Fruit fly (Drosophila melanogaster) whole organism, embryonic: ENCODE results near the gene Kat60.
A peak's percentile ranks its signal among the peaks of the same experiment; 100 is the strongest.

Source experiments
- Atf-2 ChIP-seq: fragments of 200-800 bp; sonication (Bioruptor generic); optimal IDR thresholded peaks from 2 replicates; lab custom pipeline; 2016; ENCODE audit warnings: missing biosample characterization, missing genetic modification characterization
- Atf3 ChIP-seq: fragments of 200-800 bp; sonication (Bioruptor generic); optimal IDR thresholded peaks from 3 replicates; lab custom pipeline; 2016; ENCODE audit warnings: missing biosample characterization, missing genetic modification characterization
- C15 ChIP-seq: fragments of 200-800 bp; sonication (Bioruptor generic); IDR thresholded peaks from 3 replicates; pipeline ENCODE4 v1.3.6; 2022; ENCODE audit warnings: missing biosample characterization, missing genetic modification characterization
- CG12744 ChIP-seq: fragments of 200-800 bp; sonication (Bioruptor generic); optimal IDR thresholded peaks from 2 replicates; lab custom pipeline; 2016; ENCODE audit warnings: missing biosample characterization, missing genetic modification characterization
- CG1647 ChIP-seq: fragments of 200-800 bp; sonication (Bioruptor generic); optimal IDR thresholded peaks from 3 replicates; lab custom pipeline; 2016; ENCODE audit warnings: missing biosample characterization, missing genetic modification characterization
- CG17568 ChIP-seq: fragments of 200-800 bp; sonication (Bioruptor generic); optimal IDR thresholded peaks from 2 replicates; lab custom pipeline; 2018; ENCODE audit warnings: missing biosample characterization, mild to moderate bottlenecking, missing genetic modification characterization, moderate library complexity
- CG1832 ChIP-seq: fragments of 200-800 bp; sonication (Bioruptor generic); optimal IDR thresholded peaks from 2 replicates; lab custom pipeline; 2017; ENCODE audit warnings: missing biosample characterization, mild to moderate bottlenecking, missing genetic modification characterization, inconsistent platforms
- CG2120 ChIP-seq: fragments of 200-800 bp; sonication (Bioruptor generic); optimal IDR thresholded peaks from 3 replicates; lab custom pipeline; 2016; ENCODE audit warnings: missing biosample characterization, missing genetic modification characterization
- CG3281 ChIP-seq: fragments of 200-800 bp; sonication (Bioruptor generic); optimal IDR thresholded peaks from 3 replicates; lab custom pipeline; 2017; ENCODE audit warnings: missing biosample characterization, mild to moderate bottlenecking, missing genetic modification characterization
- CG4404 ChIP-seq: fragments of 200-800 bp; sonication (Bioruptor generic); IDR thresholded peaks from 2 replicates; pipeline ENCODE4 v1.3.6; 2022; ENCODE audit warnings: missing biosample characterization, missing genetic modification characterization
- CG6654 ChIP-seq: fragments of 200-800 bp; sonication (Bioruptor generic); optimal IDR thresholded peaks from 2 replicates; lab custom pipeline; 2017; ENCODE audit warnings: missing biosample characterization, mild to moderate bottlenecking, missing genetic modification characterization
- CG7372 ChIP-seq: fragments of 200-800 bp; sonication (Bioruptor generic); IDR thresholded peaks from 2 replicates; pipeline ENCODE4 v1.3.6; 2022; ENCODE audit warnings: missing biosample characterization, missing genetic modification characterization
- CG8388 ChIP-seq: fragments of 200-800 bp; sonication (Bioruptor generic); optimal IDR thresholded peaks from 2 replicates; lab custom pipeline; 2019; ENCODE audit warnings: missing biosample characterization, mild to moderate bottlenecking, missing genetic modification characterization, moderate library complexity
- CG8944 ChIP-seq: fragments of 200-800 bp; sonication (Bioruptor generic); optimal IDR thresholded peaks from 3 replicates; lab custom pipeline; 2016; ENCODE audit warnings: missing biosample characterization, missing genetic modification characterization
- CG9609 ChIP-seq: fragments of 200-800 bp; sonication (Bioruptor generic); optimal IDR thresholded peaks from 3 replicates; lab custom pipeline; 2016; ENCODE audit warnings: missing biosample characterization, missing genetic modification characterization
- CG9727 ChIP-seq: fragments of 200-800 bp; sonication (Bioruptor generic); optimal IDR thresholded peaks from 3 replicates; lab custom pipeline; 2017; ENCODE audit warnings: missing biosample characterization, mild to moderate bottlenecking, missing genetic modification characterization
- Dek ChIP-seq: fragments of 200-800 bp; sonication (Bioruptor generic); optimal IDR thresholded peaks from 3 replicates; lab custom pipeline; 2019; ENCODE audit warnings: missing biosample characterization, mild to moderate bottlenecking, missing genetic modification characterization, moderate library complexity
- Ets97D ChIP-seq: fragments of 200-800 bp; sonication (Bioruptor generic); optimal IDR thresholded peaks from 3 replicates; lab custom pipeline; 2016; ENCODE audit warnings: missing biosample characterization, missing genetic modification characterization
- Gsc ChIP-seq: fragments of 200-800 bp; sonication (Bioruptor generic); IDR thresholded peaks from 2 replicates; pipeline ENCODE4 v1.3.6; 2022; ENCODE audit warnings: missing biosample characterization, missing genetic modification characterization
- H2.0 ChIP-seq: fragments of 200-800 bp; sonication (Bioruptor generic); IDR thresholded peaks from 2 replicates; pipeline ENCODE4 v1.3.6; 2022; ENCODE audit warnings: missing biosample characterization, missing genetic modification characterization
- HLH3B ChIP-seq: fragments of 200-800 bp; sonication (Bioruptor generic); IDR thresholded peaks from 2 replicates; pipeline ENCODE4 v1.3.6; 2022; ENCODE audit warnings: missing biosample characterization, missing genetic modification characterization
- Hr78 ChIP-seq, 2 experiments: fragments of 200-800 bp in 1 of 2; fragments of >200 bp in 1 of 2; sonication (Bioruptor generic) in 1 of 2; optimal IDR thresholded peaks; 2 replicates each; lab custom pipeline; 2017 to 2019; ENCODE audit warnings: missing biosample characterization in 2 of 2, missing genetic modification characterization in 2 of 2, mild to moderate bottlenecking in 1 of 2, moderate library complexity in 1 of 2
- Med ChIP-seq: fragments of 200-800 bp; sonication (Bioruptor generic); peaks from one replicate; lab custom pipeline; 2016; ENCODE audit warnings: missing biosample characterization, missing genetic modification characterization, mild to moderate bottlenecking, inconsistent platforms, moderate library complexity
- Neu2 ChIP-seq: fragments of 200-800 bp; sonication (Bioruptor generic); optimal IDR thresholded peaks from 3 replicates; lab custom pipeline; 2016; ENCODE audit warnings: missing biosample characterization, missing genetic modification characterization, borderline replicate concordance
- Optix ChIP-seq: fragments of 200-800 bp; sonication (Bioruptor generic); IDR thresholded peaks from 3 replicates; pipeline ENCODE4 v1.3.6; 2022; ENCODE audit warnings: missing biosample characterization, missing genetic modification characterization
- Ptx1 ChIP-seq: fragments of 200-800 bp; sonication (Bioruptor generic); IDR thresholded peaks from 2 replicates; pipeline ENCODE4 v1.3.6; 2022; ENCODE audit warnings: missing biosample characterization, missing genetic modification characterization
- Ravus ChIP-seq: fragments of 200-800 bp; sonication (Bioruptor generic); IDR thresholded peaks from 2 replicates; pipeline ENCODE4 v1.3.6; 2022; ENCODE audit warnings: missing biosample characterization, missing genetic modification characterization
- Sox100B ChIP-seq: fragments of 200-800 bp; sonication (Bioruptor generic); optimal IDR thresholded peaks from 3 replicates; lab custom pipeline; 2018; ENCODE audit warnings: missing biosample characterization, mild to moderate bottlenecking, missing genetic modification characterization
- Xbp1 ChIP-seq: fragments of 200-800 bp; sonication (Bioruptor generic); optimal IDR thresholded peaks from 3 replicates; lab custom pipeline; 2016; ENCODE audit warnings: missing biosample characterization, mild to moderate bottlenecking, missing genetic modification characterization
- ase ChIP-seq: fragments of 200-800 bp; sonication (Bioruptor generic); IDR thresholded peaks from 3 replicates; pipeline ENCODE4 v1.3.6; 2022; ENCODE audit warnings: missing biosample characterization, missing genetic modification characterization
- bowl ChIP-seq: fragments of 200-800 bp; sonication (Bioruptor generic); IDR thresholded peaks from 2 replicates; pipeline ENCODE4 v1.3.6; 2022; ENCODE audit warnings: missing biosample characterization, missing genetic modification characterization
- chn ChIP-seq: fragments of 200-800 bp; sonication (Bioruptor generic); optimal IDR thresholded peaks from 2 replicates; lab custom pipeline; 2016; ENCODE audit warnings: missing biosample characterization, missing genetic modification characterization
- corto ChIP-seq: fragments of 200-800 bp; sonication (Bioruptor generic); optimal IDR thresholded peaks from 2 replicates; lab custom pipeline; 2016; ENCODE audit warnings: missing biosample characterization, mild to moderate bottlenecking, missing genetic modification characterization, moderate library complexity
- crc ChIP-seq: fragments of 200-800 bp; sonication (Bioruptor generic); optimal IDR thresholded peaks from 2 replicates; lab custom pipeline; 2016; ENCODE audit warnings: missing biosample characterization, missing genetic modification characterization
- danr ChIP-seq: fragments of 200-800 bp; sonication (Bioruptor generic); IDR thresholded peaks from 2 replicates; pipeline ENCODE4 v1.3.6; 2022; ENCODE audit warnings: missing biosample characterization, missing genetic modification characterization
- dmrt99B ChIP-seq: fragments of 200-800 bp; sonication (Bioruptor generic); optimal IDR thresholded peaks from 2 replicates; lab custom pipeline; 2018; ENCODE audit warnings: missing biosample characterization, mild to moderate bottlenecking, missing genetic modification characterization, moderate library complexity
- exex ChIP-seq: fragments of 200-800 bp; sonication (Bioruptor generic); optimal IDR thresholded peaks from 4 replicates; lab custom pipeline; 2018; ENCODE audit warnings: missing biosample characterization, mild to moderate bottlenecking, missing genetic modification characterization, moderate library complexity
- eyg ChIP-seq: fragments of 200-800 bp; sonication (Bioruptor generic); optimal IDR thresholded peaks from 3 replicates; lab custom pipeline; 2016; ENCODE audit warnings: missing biosample characterization, missing genetic modification characterization
- fd96Cb ChIP-seq: fragments of 200-800 bp; sonication (Bioruptor generic); optimal IDR thresholded peaks from 2 replicates; lab custom pipeline; 2018; ENCODE audit warnings: missing biosample characterization, mild to moderate bottlenecking, missing genetic modification characterization, moderate library complexity
- grn ChIP-seq: fragments of 200-800 bp; sonication (Bioruptor generic); optimal IDR thresholded peaks from 3 replicates; lab custom pipeline; 2017; ENCODE audit warnings: missing biosample characterization, missing genetic modification characterization
- h ChIP-seq: fragments of >200 bp; optimal IDR thresholded peaks from 2 replicates; lab custom pipeline; 2017
- ham ChIP-seq: fragments of 200-800 bp; sonication (Bioruptor generic); IDR thresholded peaks from 2 replicates; pipeline ENCODE4 v1.3.6; 2022; ENCODE audit warnings: missing biosample characterization, missing genetic modification characterization
- hkb ChIP-seq, 2 experiments: fragments of 200-800 bp in 1 of 2; fragments of >200 bp in 1 of 2; sonication (Bioruptor generic) in 1 of 2; IDR thresholded peaks in 1 of 2; optimal IDR thresholded peaks in 1 of 2; 2 replicates each; pipeline versions ENCODE4 v1.3.6 to Lab custom; 2017 to 2022; ENCODE audit warnings: missing biosample characterization in 1 of 2, missing genetic modification characterization in 1 of 2
- lbe ChIP-seq: fragments of 200-800 bp; sonication (Bioruptor generic); optimal IDR thresholded peaks from 2 replicates; lab custom pipeline; 2016; ENCODE audit warnings: missing biosample characterization, mild to moderate bottlenecking, missing genetic modification characterization
- ranshi ChIP-seq: fragments of 200-800 bp; sonication (Bioruptor generic); IDR thresholded peaks from 2 replicates; pipeline ENCODE4 v1.3.6; 2022; ENCODE audit warnings: missing biosample characterization, missing genetic modification characterization
- run ChIP-seq: fragments of 200-800 bp; sonication (Bioruptor generic); optimal IDR thresholded peaks from 3 replicates; lab custom pipeline; 2018; ENCODE audit warnings: missing biosample characterization, mild to moderate bottlenecking, missing genetic modification characterization
- salm ChIP-seq: fragments of 200-800 bp; sonication (Bioruptor generic); optimal IDR thresholded peaks from 2 replicates; lab custom pipeline; 2018; ENCODE audit warnings: missing biosample characterization, mild to moderate bottlenecking, missing genetic modification characterization
- slou ChIP-seq: fragments of 200-800 bp; sonication (Bioruptor generic); optimal IDR thresholded peaks from 3 replicates; lab custom pipeline; 2016; ENCODE audit warnings: missing biosample characterization, missing genetic modification characterization
- stc ChIP-seq: fragments of 200-800 bp; sonication (Bioruptor generic); IDR thresholded peaks from 2 replicates; pipeline ENCODE4 v1.3.6; 2022; ENCODE audit warnings: missing biosample characterization, missing genetic modification characterization
- tna ChIP-seq: fragments of 200-800 bp; sonication (Bioruptor generic); IDR thresholded peaks from 2 replicates; pipeline ENCODE4 v1.3.6; 2022; ENCODE audit warnings: missing biosample characterization, missing genetic modification characterization; ENCODE audit not compliant: partially characterized antibody
- vnd ChIP-seq: fragments of 200-800 bp; sonication (Bioruptor generic); IDR thresholded peaks from 3 replicates; pipeline ENCODE4 v1.3.6; 2022; ENCODE audit warnings: missing biosample characterization, missing genetic modification characterization; ENCODE audit not compliant: partially characterized antibody
- wor ChIP-seq: fragments of 200-800 bp; sonication (Bioruptor generic); IDR thresholded peaks from 2 replicates; pipeline ENCODE4 v1.3.6; 2022; ENCODE audit warnings: missing biosample characterization, missing genetic modification characterization

The Kat60 gene

dm6 chr3R:5270806-5271205 is 38.8 kb upstream of the Kat60 start (continued):
- TF ChIP-seq CG1832 (GFP tag; lab: Kevin White, UChicago) (no peak), grn (GFP tag; lab: Kevin White, UChicago) (no peak), Sox100B (peak; percentile 12), H2.0 (GFP tag; lab: Robert Waterston, UW) (no peak), Gsc (no peak), CG8388 (peak; percentile 99), crc (GFP tag; lab: Kevin White, UChicago) (no peak), h (lab: Kevin White, UChicago) (no peak), Atf3 (GFP tag; lab: Kevin White, UChicago) (no peak), Med (peak; percentile 79), eyg (GFP tag; lab: Kevin White, UChicago) (no peak), stc (0 out of 2 replicates have a peak, but pooled peaks have one; percentile 19), CG2120 (GFP tag; lab: Kevin White, UChicago) (peak; percentile 10), run (tag; lab: Kevin White, UChicago) (no peak), wor (GFP tag; lab: Robert Waterston, UW) (no peak), hkb (optimal IDR thresholded peaks at IDR 0.05; lab: Kevin White, UChicago) (no peak), hkb (GFP tag; IDR thresholded peaks at IDR 0.05; lab: Robert Waterston, UW) (0 out of 2 replicates have a peak, but pooled peaks have one; percentile 38), salm (no peak), vnd (GFP tag; lab: Robert Waterston, UW) (no peak), chn (no peak), CG12744 (GFP tag; lab: Kevin White, UChicago) (no peak), CG7372 (GFP tag; lab: Robert Waterston, UW) (no peak), dmrt99B (no peak), CG6654 (GFP tag; lab: Kevin White, UChicago) (no peak), Optix (GFP tag; lab: Robert Waterston, UW) (no peak), CG3281 (no peak), ham (GFP tag; lab: Robert Waterston, UW) (no peak), CG1647 (no peak), C15 (GFP tag; lab: Robert Waterston, UW) (peak; percentile 27; the same call in 1 of the 3 replicates), CG8944 (GFP tag; lab: Kevin White, UChicago) (no peak), ase (GFP tag; lab: Robert Waterston, UW) (no peak), CG9727 (GFP tag; lab: Kevin White, UChicago) (no peak), Dek (tag; lab: Kevin White, UChicago) (no peak), CG17568 (no peak), lbe (GFP tag; lab: Kevin White, UChicago) (no peak), exex (tag; lab: Kevin White, UChicago) (no peak), Hr78 (GFP tag; optimal IDR thresholded peaks at IDR 0.05; lab: Kevin White, UChicago) (no peak), Xbp1 (GFP tag; lab: Kevin White, UChicago) (peak; percentile 12), tna (no peak), corto (no peak), Ravus (no peak), slou (GFP tag; lab: Kevin White, UChicago) (no peak), CG4404 (GFP tag; lab: Robert Waterston, UW) (no peak), bowl (GFP tag; lab: Robert Waterston, UW) (no peak), HLH3B (0 out of 2 replicates have a peak, but pooled peaks have one; percentile 5), Ptx1 (GFP tag; lab: Robert Waterston, UW) (no peak), danr (GFP tag; lab: Robert Waterston, UW) (no peak), Neu2 (GFP tag; lab: Kevin White, UChicago) (no peak), CG9609 (GFP tag; lab: Kevin White, UChicago) (no peak), fd96Cb (tag; lab: Kevin White, UChicago) (no peak), Ets97D (GFP tag; lab: Kevin White, UChicago) (no peak), Atf-2 (no peak), ranshi (GFP tag; lab: Robert Waterston, UW) (no peak)
